Fruit fly (Drosophila melanogaster) whole organism, prepupa: Measurements from ENCODE around the gene Pisd.

Experiments
- CG1621 ChIP-seq: fragments of 200-800 bp; sonication (Bioruptor generic); optimal IDR thresholded peaks from 3 replicates; lab custom pipeline; 2018; ENCODE audit warnings: missing biosample characterization, mild to moderate bottlenecking, missing genetic modification characterization
- Hr39 ChIP-seq: fragments of 200-800 bp; sonication (Bioruptor generic); optimal IDR thresholded peaks from 2 replicates; lab custom pipeline; 2016; ENCODE audit warnings: missing biosample characterization, missing genetic modification characterization
- Met ChIP-seq: fragments of 200-800 bp; sonication (Bioruptor generic); optimal IDR thresholded peaks from 3 replicates; lab custom pipeline; 2016; ENCODE audit warnings: missing biosample characterization, missing genetic modification characterization
- dsx ChIP-seq: fragments of 200-800 bp; optimal IDR thresholded peaks from 3 replicates; lab custom pipeline; 2019; ENCODE audit warnings: missing biosample characterization, mild to moderate bottlenecking, missing genetic modification characterization, moderate library complexity; ENCODE audit not compliant: poor library complexity, severe bottlenecking
- fd59A ChIP-seq: fragments of 200-800 bp; sonication (Bioruptor generic); optimal IDR thresholded peaks from 2 replicates; lab custom pipeline; 2017; ENCODE audit warnings: missing biosample characterization, mild to moderate bottlenecking, missing genetic modification characterization, missing genetic modification reagents
- ss ChIP-seq, 2 experiments: fragments of 200-800 bp; sonication (Bioruptor generic); optimal IDR thresholded peaks; 2 replicates in 1 of 2; 3 replicates in 1 of 2; lab custom pipeline; 2017 to 2018; ENCODE audit warnings: mild to moderate bottlenecking in 2 of 2, missing biosample characterization in 2 of 2, missing genetic modification characterization in 2 of 2, moderate library complexity in 1 of 2
- vri ChIP-seq: fragments of 200-800 bp; sonication (Bioruptor generic); optimal IDR thresholded peaks from 3 replicates; lab custom pipeline; 2016; ENCODE audit warnings: missing biosample characterization, mild to moderate bottlenecking, missing genetic modification characterization

- no peak for TF ChIP-seq Met (GFP tag; lab: Kevin White, UChicago)
- TF ChIP-seq dsx (GFP tag; lab: Kevin White, UChicago), result no peak
- no peak for TF ChIP-seq ss (GFP tag; optimal IDR thresholded peaks at IDR 0.05; lab: Kevin White, UChicago)
- no peak for TF ChIP-seq CG1621 (tag; lab: Kevin White, UChicago)
- TF ChIP-seq fd59A (GFP tag; lab: Kevin White, UChicago), result no peak
- TF ChIP-seq Hr39 (GFP tag; lab: Kevin White, UChicago), result no peak
- TF ChIP-seq vri (GFP tag; lab: Kevin White, UChicago), result no peak
These were observed 23.1 kb downstream of the Pisd start for dm6 chr3R:24073703-24074102.
